Worm (Caenorhabditis elegans): Measurements from ENCODE around the gene Y41G9A.17.

ce11 chrX:2969447-2969989 is 30.0 kb downstream of the Y41G9A.17 start:
- no peak for TF ChIP-seq W03F9.2 (tag; optimal IDR thresholded peaks at IDR 0.05)
- no peak for TF ChIP-seq him-1 (tag; optimal IDR thresholded peaks at IDR 0.05)
